Worm (Caenorhabditis elegans): ENCODE results near the gene hrpa-1.
"Not testable (repeated sequence)": the region's sequence is repeated elsewhere in the genome, so short reads cannot be mapped to it uniquely, and the experiment has no call there.

Gene hrpa-1

DNA sequence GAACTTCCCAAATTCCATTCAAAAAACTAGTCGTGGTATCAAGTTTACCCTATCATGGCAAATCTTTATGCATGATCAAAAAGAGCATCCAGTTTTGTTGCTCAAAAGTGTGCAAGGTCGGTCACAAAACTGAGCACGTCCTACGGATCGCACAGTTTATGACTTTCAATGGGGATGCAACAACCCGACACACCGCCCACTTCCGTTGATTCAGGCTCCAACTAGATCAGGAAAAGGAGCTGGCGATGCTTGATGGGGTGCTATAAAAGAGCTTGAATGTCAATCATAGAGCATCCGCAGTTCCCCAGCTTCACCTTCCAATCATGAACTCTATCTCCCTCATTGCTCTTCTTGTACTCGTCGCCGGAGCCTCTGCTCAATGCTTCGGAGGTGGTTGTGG lies 33.1 kb downstream of the hrpa-1 start, which contains the start of gene W08E12.2:
Gene W08E12.2 (plus strand): TSS at position 301 of the 400 bp plus-strand sequence.
- TF ChIP-seq him-1 (tag; optimal IDR thresholded peaks at IDR 0.05) (no peak), W03F9.2 (tag; optimal IDR thresholded peaks at IDR 0.05) (no peak), dao-5 (tag; optimal IDR thresholded peaks at IDR 0.05) (no peak)

DNA sequence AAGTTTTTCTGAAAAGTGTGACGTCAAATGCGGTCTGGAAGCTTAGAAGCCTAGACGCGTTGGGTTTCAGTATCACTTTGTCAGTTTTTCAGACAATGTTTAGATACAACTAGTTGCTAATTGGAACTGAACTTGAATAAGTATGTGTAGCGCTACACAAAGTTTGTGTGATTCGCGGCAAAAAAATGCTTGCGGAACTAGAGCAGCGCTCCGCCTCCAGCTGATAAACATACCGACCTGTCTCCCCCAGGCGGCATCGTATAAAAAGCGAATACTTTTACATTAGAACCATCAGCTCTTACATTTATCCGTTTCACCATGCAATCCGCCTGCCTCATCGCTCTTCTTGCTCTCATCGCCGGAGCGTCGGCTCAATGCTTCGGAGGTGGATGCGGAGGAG lies 35.0 kb downstream of the hrpa-1 start, which contains the start of gene idpp-12:
Gene idpp-12 (plus strand): TSS at position 301 of the 400 bp plus-strand sequence.
- not testable (repeated sequence) for TF ChIP-seq W03F9.2, dao-5, him-1 (tag; optimal IDR thresholded peaks at IDR 0.05)

DNA sequence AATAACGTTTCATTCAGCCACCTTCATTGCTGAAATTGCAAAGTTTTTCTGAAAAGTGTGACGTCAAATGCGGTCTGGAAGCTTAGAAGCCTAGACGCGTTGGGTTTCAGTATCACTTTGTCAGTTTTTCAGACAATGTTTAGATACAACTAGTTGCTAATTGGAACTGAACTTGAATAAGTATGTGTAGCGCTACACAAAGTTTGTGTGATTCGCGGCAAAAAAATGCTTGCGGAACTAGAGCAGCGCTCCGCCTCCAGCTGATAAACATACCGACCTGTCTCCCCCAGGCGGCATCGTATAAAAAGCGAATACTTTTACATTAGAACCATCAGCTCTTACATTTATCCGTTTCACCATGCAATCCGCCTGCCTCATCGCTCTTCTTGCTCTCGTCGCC lies 36.6 kb downstream of the hrpa-1 start, which contains the start of gene W08E12.4:
Gene W08E12.4 (plus strand): TSS at position 301 of the 400 bp plus-strand sequence.
- TF ChIP-seq W03F9.2, him-1, dao-5 (tag; optimal IDR thresholded peaks at IDR 0.05): not testable (repeated sequence)

DNA sequence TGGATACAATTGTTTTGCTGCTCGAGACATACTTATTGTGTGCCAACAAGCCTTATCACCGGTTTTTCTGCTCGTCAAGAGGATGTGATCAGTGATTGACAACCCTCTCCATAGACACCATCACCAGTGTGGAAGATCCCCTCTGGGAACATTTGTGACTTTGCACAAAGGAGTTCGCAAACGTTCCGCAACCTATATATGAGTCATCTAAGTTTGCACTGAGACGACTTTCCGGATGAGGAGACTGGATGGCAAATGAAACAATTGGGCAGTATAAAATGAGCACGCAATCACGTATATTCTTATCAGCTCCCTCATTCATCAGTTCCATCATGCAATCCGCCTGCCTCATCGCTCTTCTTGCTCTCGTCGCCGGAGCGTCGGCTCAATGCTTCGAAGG lies 38.2 kb downstream of the hrpa-1 start, which contains the start of gene W08E12.5:
Gene W08E12.5 (plus strand): TSS at position 301 of the 400 bp plus-strand sequence.
- TF ChIP-seq him-1 (tag; optimal IDR thresholded peaks at IDR 0.05) (no peak), dao-5 (tag; optimal IDR thresholded peaks at IDR 0.05) (no peak), W03F9.2 (tag; optimal IDR thresholded peaks at IDR 0.05) (no peak)

DNA sequence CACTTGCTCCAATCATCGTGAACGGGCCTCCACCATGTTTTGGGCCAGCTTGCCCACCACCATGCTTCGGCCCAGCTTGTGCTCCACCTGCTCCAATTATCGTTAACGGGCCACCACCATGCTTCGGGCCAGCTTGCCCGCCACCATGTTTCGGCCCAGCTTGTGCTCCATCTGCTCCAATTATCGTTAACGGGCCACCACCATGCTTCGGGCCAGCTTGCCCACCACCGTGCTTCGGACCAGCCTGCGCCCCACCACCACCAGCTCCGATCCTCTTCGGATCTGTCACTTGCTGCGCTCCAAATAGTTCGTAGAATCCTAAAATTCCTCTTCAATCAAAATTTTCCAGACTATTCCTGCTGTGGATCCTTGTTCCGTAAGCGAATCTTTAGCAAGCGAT lies 39.4 kb downstream of the hrpa-1 start:
- TF ChIP-seq W03F9.2 (tag; optimal IDR thresholded peaks at IDR 0.05): no peak
- TF ChIP-seq him-1 (tag; optimal IDR thresholded peaks at IDR 0.05): no peak
- TF ChIP-seq dao-5 (tag; optimal IDR thresholded peaks at IDR 0.05): no peak

ce11 chrIV:3298300-3298699 lies 40.4 kb downstream of the hrpa-1 start, which contains the start of gene W08E12.6:
Gene W08E12.6 (plus strand): TSS chrIV:3298600.
- TF ChIP-seq dao-5 (tag; optimal IDR thresholded peaks at IDR 0.05) (no peak), W03F9.2 (tag; optimal IDR thresholded peaks at IDR 0.05) (no peak), him-1 (tag; optimal IDR thresholded peaks at IDR 0.05) (no peak)

DNA sequence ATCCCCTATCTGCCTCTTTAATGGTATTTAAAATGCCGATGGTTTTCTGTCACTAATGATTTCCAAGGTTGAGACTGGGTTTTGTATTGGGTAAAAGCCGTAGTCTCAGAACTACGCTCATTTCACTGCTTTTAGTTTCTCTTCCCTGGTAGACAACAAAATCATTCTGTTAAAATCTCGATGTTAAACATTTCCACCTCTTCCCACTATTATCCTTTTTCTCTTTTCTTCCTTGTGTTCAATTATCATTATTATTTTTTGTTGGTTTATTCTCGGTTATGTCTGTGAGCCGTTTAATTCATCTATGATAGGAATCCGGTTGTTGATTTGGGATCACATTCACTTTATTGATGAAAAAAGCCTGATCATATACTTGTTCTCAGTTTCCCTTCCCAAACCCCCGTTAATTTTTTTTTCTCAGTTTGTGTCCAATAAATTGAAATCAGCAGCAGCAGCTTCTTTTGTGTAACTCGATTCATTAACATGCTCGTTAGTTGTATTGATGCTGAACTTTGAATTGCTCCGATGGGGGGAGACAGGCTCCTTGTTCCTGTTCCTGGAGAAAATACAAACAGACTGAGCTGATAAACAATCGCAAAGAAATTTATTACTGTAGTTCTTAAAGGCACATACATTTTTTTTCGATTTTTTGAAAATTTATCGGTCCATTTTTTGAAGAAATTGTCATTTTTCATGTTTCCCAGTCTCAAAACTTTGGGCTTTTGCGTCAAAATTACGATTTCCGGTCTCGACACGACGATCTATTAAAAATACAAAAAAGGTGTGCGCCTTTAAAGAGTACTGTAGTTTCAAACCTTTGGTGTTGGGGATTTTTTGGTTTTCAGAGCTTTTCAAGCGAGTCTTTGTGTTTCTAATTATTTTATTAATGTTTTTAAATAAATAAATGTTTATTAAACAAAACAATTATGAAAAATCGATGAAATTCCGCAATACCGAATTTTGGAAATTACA lies 41.8 kb downstream of the hrpa-1 start:
- TF ChIP-seq W03F9.2 (tag; optimal IDR thresholded peaks at IDR 0.05): no peak
- no peak for TF ChIP-seq dao-5 (tag; optimal IDR thresholded peaks at IDR 0.05)
- no peak for TF ChIP-seq him-1 (tag; optimal IDR thresholded peaks at IDR 0.05)

DNA sequence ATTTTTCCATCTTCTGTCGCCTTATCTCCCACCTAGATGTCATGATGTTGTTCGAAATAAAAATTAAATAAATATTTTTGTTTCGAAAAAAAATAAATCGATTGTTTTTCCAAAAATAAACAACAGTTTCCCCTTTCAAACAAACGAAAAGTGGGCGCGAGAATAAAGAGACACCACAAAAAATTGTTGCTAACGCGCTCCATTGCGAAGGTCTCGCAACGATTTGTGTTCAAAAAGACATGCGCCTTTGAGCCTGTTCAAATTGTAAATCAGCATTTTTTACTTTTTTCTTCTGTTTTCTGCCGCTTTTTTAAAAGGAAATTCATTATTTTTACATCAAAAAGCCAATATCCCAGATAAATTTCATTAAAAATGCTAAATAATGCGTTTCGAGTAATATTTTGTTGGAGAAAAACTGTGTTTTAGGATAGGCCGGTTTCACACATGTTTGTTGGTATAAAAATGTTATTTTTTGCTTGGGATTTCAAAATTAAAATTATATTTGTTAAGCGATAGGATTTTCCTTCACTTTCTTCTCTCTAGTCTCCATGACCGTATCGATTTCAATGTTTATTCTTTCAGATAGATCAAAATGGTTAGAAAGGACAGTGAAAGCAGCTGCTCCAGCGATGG lies 44.0 kb downstream of the hrpa-1 start, which contains the start of gene W08E12.7:
Gene W08E12.7 (plus strand): TSS at position 583 of the 633 bp plus-strand sequence.
- TF ChIP-seq him-1 (tag; optimal IDR thresholded peaks at IDR 0.05) (peak; percentile 38), W03F9.2 (tag; optimal IDR thresholded peaks at IDR 0.05) (peak; percentile 97), dao-5 (tag; optimal IDR thresholded peaks at IDR 0.05) (no peak)

- no peak for TF ChIP-seq dao-5 (tag; optimal IDR thresholded peaks at IDR 0.05)
- no peak for TF ChIP-seq him-1 (tag; optimal IDR thresholded peaks at IDR 0.05)
- TF ChIP-seq W03F9.2 (tag; optimal IDR thresholded peaks at IDR 0.05): no peak
These were observed 44.7 kb downstream of the hrpa-1 start for ce11 chrIV:3293800-3294493.

ce11 chrIV:3291977-3292561 lies 46.6 kb downstream of the hrpa-1 start, which contains the start of gene W08E12.8:
Gene W08E12.8 (plus strand): TSS chrIV:3292371.
- no peak for TF ChIP-seq W03F9.2 (tag; optimal IDR thresholded peaks at IDR 0.05)
- no peak for TF ChIP-seq dao-5 (tag; optimal IDR thresholded peaks at IDR 0.05)
- no peak for TF ChIP-seq him-1 (tag; optimal IDR thresholded peaks at IDR 0.05)

ce11 chrIV:3289237-3289636 lies 49.4 kb downstream of the hrpa-1 start, which contains the start of gene gcy-23:
Gene gcy-23 (minus strand): TSS chrIV:3289337.
- TF ChIP-seq dao-5 (tag; optimal IDR thresholded peaks at IDR 0.05): no peak
- TF ChIP-seq W03F9.2 (tag; optimal IDR thresholded peaks at IDR 0.05): no peak
- TF ChIP-seq him-1 (tag; optimal IDR thresholded peaks at IDR 0.05): no peak
